Worm (Caenorhabditis elegans) whole organism, L3 larva: Measurements from ENCODE around the gene F16B12.6.

Experiments used
- R02D3.7 ChIP-seq: fragments of 150-350 bp; optimal IDR thresholded peaks from 2 replicates; lab custom pipeline; 2014; ENCODE audit warnings: missing biosample characterization, missing genetic modification characterization
- ZK546.5 ChIP-seq: sonication (generic microtip); optimal IDR thresholded peaks from 2 replicates; lab custom pipeline; 2017; ENCODE audit warnings: missing biosample characterization, missing genetic modification characterization
- aly-2 ChIP-seq: fragments of 150-350 bp; optimal IDR thresholded peaks from 2 replicates; lab custom pipeline; 2014; ENCODE audit warnings: missing biosample characterization, missing genetic modification characterization
- ama-1 ChIP-seq: fragments of 150-350 bp; optimal IDR thresholded peaks from 2 replicates; lab custom pipeline; 2018
- ceh-16 ChIP-seq: sonication (generic microtip); optimal IDR thresholded peaks from 2 replicates; lab custom pipeline; 2017; ENCODE audit warnings: missing biosample characterization, missing genetic modification characterization
- ceh-28 ChIP-seq: fragments of 150-350 bp; optimal IDR thresholded peaks from 2 replicates; lab custom pipeline; 2014; ENCODE audit warnings: missing biosample characterization, missing genetic modification reagents, missing genetic modification characterization
- ceh-82 ChIP-seq: fragments of 150-350 bp; optimal IDR thresholded peaks from 2 replicates; lab custom pipeline; 2014; ENCODE audit warnings: missing biosample characterization, missing genetic modification characterization
- ceh-9 ChIP-seq: sonication (generic microtip); optimal IDR thresholded peaks from 2 replicates; lab custom pipeline; 2018; ENCODE audit warnings: missing biosample characterization, missing genetic modification characterization
- daf-12 ChIP-seq: fragments of 150-350 bp; optimal IDR thresholded peaks from 2 replicates; lab custom pipeline; 2014; ENCODE audit warnings: missing biosample characterization, missing genetic modification reagents, missing genetic modification characterization
- egl-27 ChIP-seq: sonication (generic microtip); optimal IDR thresholded peaks from 4 replicates; lab custom pipeline; 2017; ENCODE audit warnings: missing biosample characterization, missing genetic modification reagents, missing genetic modification characterization
- egl-5 ChIP-seq: fragments of 150-350 bp; optimal IDR thresholded peaks from 2 replicates; lab custom pipeline; 2017; ENCODE audit warnings: missing biosample characterization, missing genetic modification reagents, missing genetic modification characterization, inconsistent platforms
- elt-1 ChIP-seq: fragments of 150-350 bp; optimal IDR thresholded peaks from 2 replicates; lab custom pipeline; 2014; ENCODE audit warnings: missing biosample characterization, missing genetic modification characterization
- elt-2 ChIP-seq: sonication (generic microtip); optimal IDR thresholded peaks from 2 replicates; lab custom pipeline; 2016; ENCODE audit warnings: missing genetic modification reagents, mild to moderate bottlenecking, missing genetic modification characterization, missing compliant biosample characterization
- elt-3 ChIP-seq, 3 experiments: fragments of 150-350 bp in 1 of 3; sonication (generic microtip) in 2 of 3; optimal IDR thresholded peaks; 2 replicates in 2 of 3; 4 replicates in 1 of 3; lab custom pipeline; 2014 to 2017; ENCODE audit warnings: missing biosample characterization in 3 of 3, missing genetic modification characterization in 3 of 3
- eor-1 ChIP-seq, 2 experiments: fragments of 150-350 bp; optimal IDR thresholded peaks; 2 replicates each; lab custom pipeline; 2014 to 2018; ENCODE audit warnings: missing biosample characterization in 2 of 2, missing genetic modification characterization in 2 of 2
- fkh-10 ChIP-seq: sonication (generic microtip); optimal IDR thresholded peaks from 2 replicates; lab custom pipeline; 2017; ENCODE audit warnings: missing biosample characterization, missing genetic modification reagents, missing genetic modification characterization
- fkh-2 ChIP-seq: fragments of 150-350 bp; optimal IDR thresholded peaks from 2 replicates; lab custom pipeline; 2014; ENCODE audit warnings: missing biosample characterization, missing genetic modification reagents, missing genetic modification characterization
- fos-1 ChIP-seq: fragments of 150-350 bp; optimal IDR thresholded peaks from 2 replicates; lab custom pipeline; 2014; ENCODE audit warnings: missing biosample characterization, missing genetic modification characterization
- hmg-11 ChIP-seq: sonication (generic microtip); optimal IDR thresholded peaks from 2 replicates; lab custom pipeline; 2016; ENCODE audit warnings: missing genetic modification characterization, missing compliant biosample characterization
- jun-1 ChIP-seq: fragments of 150-350 bp; optimal IDR thresholded peaks from 2 replicates; lab custom pipeline; 2014; ENCODE audit warnings: missing biosample characterization, missing genetic modification reagents, missing genetic modification characterization
- lin-15B ChIP-seq: fragments of 150-350 bp; optimal IDR thresholded peaks from 2 replicates; lab custom pipeline; 2014; ENCODE audit warnings: missing biosample characterization, missing genetic modification characterization
- lin-39 ChIP-seq: fragments of 150-350 bp; optimal IDR thresholded peaks from 2 replicates; lab custom pipeline; 2018; ENCODE audit warnings: missing biosample characterization, missing genetic modification reagents, missing genetic modification characterization
- lsy-12 ChIP-seq: sonication (generic microtip); optimal IDR thresholded peaks from 2 replicates; lab custom pipeline; 2016; ENCODE audit warnings: mild to moderate bottlenecking, missing genetic modification characterization, missing compliant biosample characterization
- mdl-1 ChIP-seq: fragments of 150-350 bp; optimal IDR thresholded peaks from 2 replicates; lab custom pipeline; 2014; ENCODE audit warnings: missing biosample characterization, missing genetic modification characterization
- mml-1 ChIP-seq: fragments of 150-350 bp; sonication (generic microtip); optimal IDR thresholded peaks from 3 replicates; lab custom pipeline; 2014; ENCODE audit warnings: missing biosample characterization, missing genetic modification characterization
- nfya-1 ChIP-seq: sonication (generic microtip); optimal IDR thresholded peaks from 2 replicates; lab custom pipeline; 2017; ENCODE audit warnings: missing genetic modification characterization, mild to moderate bottlenecking, missing compliant biosample characterization, antibody characterized with exemption, moderate library complexity; ENCODE audit not compliant: insufficient read depth
- nhr-11 ChIP-seq: fragments of 150-350 bp; optimal IDR thresholded peaks from 2 replicates; lab custom pipeline; 2014; ENCODE audit warnings: missing biosample characterization, missing genetic modification characterization
- nhr-12 ChIP-seq: fragments of 150-350 bp; optimal IDR thresholded peaks from 2 replicates; lab custom pipeline; 2014; ENCODE audit warnings: missing biosample characterization, missing genetic modification characterization
- nhr-23 ChIP-seq: fragments of 150-350 bp; optimal IDR thresholded peaks from 2 replicates; lab custom pipeline; 2014; ENCODE audit warnings: missing biosample characterization, missing genetic modification reagents, missing genetic modification characterization
- nhr-237 ChIP-seq: fragments of 150-350 bp; optimal IDR thresholded peaks from 2 replicates; lab custom pipeline; 2014; ENCODE audit warnings: missing biosample characterization, missing genetic modification characterization
- nhr-25 ChIP-seq: sonication (generic microtip); optimal IDR thresholded peaks from 2 replicates; lab custom pipeline; 2017; ENCODE audit warnings: missing biosample characterization, missing genetic modification characterization
- nhr-28 ChIP-seq: fragments of 150-350 bp; optimal IDR thresholded peaks from 2 replicates; lab custom pipeline; 2014; ENCODE audit warnings: missing biosample characterization, missing genetic modification characterization
- nhr-43 ChIP-seq: sonication (generic microtip); optimal IDR thresholded peaks from 2 replicates; lab custom pipeline; 2016; ENCODE audit warnings: mild to moderate bottlenecking, missing genetic modification characterization, missing compliant biosample characterization; ENCODE audit not compliant: poor library complexity, severe bottlenecking
- nhr-67 ChIP-seq: fragments of 150-350 bp; optimal IDR thresholded peaks from 2 replicates; lab custom pipeline; 2014; ENCODE audit warnings: missing biosample characterization, missing genetic modification characterization
- nhr-76 ChIP-seq: fragments of 150-350 bp; sonication (generic microtip); optimal IDR thresholded peaks from 5 replicates; lab custom pipeline; 2014; ENCODE audit warnings: missing biosample characterization, missing genetic modification characterization
- nhr-77 ChIP-seq: fragments of 150-350 bp; optimal IDR thresholded peaks from 2 replicates; lab custom pipeline; 2014; ENCODE audit warnings: missing biosample characterization, missing genetic modification characterization
- pha-4 ChIP-seq: fragments of 150-350 bp; optimal IDR thresholded peaks from 2 replicates; lab custom pipeline; 2014; ENCODE audit warnings: missing biosample characterization, missing genetic modification reagents, missing genetic modification characterization
- pqm-1 ChIP-seq: fragments of 150-350 bp; optimal IDR thresholded peaks from 2 replicates; lab custom pipeline; 2017; ENCODE audit warnings: missing biosample characterization, missing genetic modification characterization, inconsistent platforms
- sea-2 ChIP-seq: fragments of 150-350 bp; sonication (generic microtip); optimal IDR thresholded peaks from 4 replicates; lab custom pipeline; 2014; ENCODE audit warnings: missing biosample characterization, missing genetic modification reagents, missing genetic modification characterization
- skn-1 ChIP-seq: fragments of 150-350 bp; optimal IDR thresholded peaks from 2 replicates; lab custom pipeline; 2014; ENCODE audit warnings: missing biosample characterization, missing genetic modification characterization
- snpc-4 ChIP-seq: fragments of 150-350 bp; optimal IDR thresholded peaks from 2 replicates; lab custom pipeline; 2014; ENCODE audit warnings: missing biosample characterization, missing genetic modification characterization
- tbx-2 ChIP-seq: sonication (generic microtip); optimal IDR thresholded peaks from 2 replicates; lab custom pipeline; 2016; ENCODE audit warnings: mild to moderate bottlenecking, missing genetic modification characterization, missing compliant biosample characterization
- unc-39 ChIP-seq: sonication (generic microtip); optimal IDR thresholded peaks from 4 replicates; lab custom pipeline; 2017; ENCODE audit warnings: missing biosample characterization, missing genetic modification characterization
- unc-62 ChIP-seq: fragments of 150-350 bp; sonication (generic microtip); optimal IDR thresholded peaks from 4 replicates; lab custom pipeline; 2014; ENCODE audit warnings: missing biosample characterization, missing genetic modification reagents, missing genetic modification characterization
- zag-1 ChIP-seq: fragments of 150-350 bp; optimal IDR thresholded peaks from 2 replicates; lab custom pipeline; 2014; ENCODE audit warnings: missing biosample characterization, missing genetic modification characterization
- ztf-11 ChIP-seq: fragments of 150-350 bp; optimal IDR thresholded peaks from 2 replicates; lab custom pipeline; 2014; ENCODE audit warnings: missing biosample characterization, missing genetic modification characterization
- ztf-4 ChIP-seq: fragments of 150-350 bp; optimal IDR thresholded peaks from 2 replicates; lab custom pipeline; 2014; ENCODE audit warnings: missing biosample characterization, missing genetic modification characterization

The F16B12.6 gene

ce11 chrX:14145634-14146033, 43.5 kb downstream of the F16B12.6 start:
- TF ChIP-seq elt-2 (tag; lab: Kevin White, UChicago) (peak; percentile 1), pha-4 (tag; lab: Kevin White, UChicago) (peak; percentile 57), aly-2 (tag; lab: Kevin White, UChicago) (no peak), ama-1 (lab: Kevin White, UChicago) (no peak), nhr-28 (tag; lab: Kevin White, UChicago) (no peak), nhr-43 (tag; lab: Kevin White, UChicago) (no peak)
- TF ChIP-seq, all 47 proteins: peak for 2

- peak; percentile 4 for TF ChIP-seq ama-1 (lab: Kevin White, UChicago)
- peak; percentile 51 for TF ChIP-seq snpc-4 (tag; lab: Kevin White, UChicago)
- no peak for TF ChIP-seq fkh-10 (GFP tag; lab: Kevin White, UChicago)
- no peak for TF ChIP-seq ztf-4
- no peak for TF ChIP-seq nhr-77 (tag; lab: Kevin White, UChicago)
- no peak for TF ChIP-seq nhr-67 (tag; lab: Kevin White, UChicago)
- TF ChIP-seq nhr-76 (tag; lab: Kevin White, UChicago): no peak
- TF ChIP-seq nhr-25: peak; percentile 93
- peak; percentile 43 for TF ChIP-seq nhr-11 (tag; lab: Kevin White, UChicago)
- peak; percentile 81 for TF ChIP-seq skn-1 (tag; lab: Kevin White, UChicago)
- TF ChIP-seq mml-1 (tag; lab: Kevin White, UChicago): no peak
- TF ChIP-seq aly-2 (tag; lab: Kevin White, UChicago): no peak
- no peak for TF ChIP-seq elt-3 (tag; optimal IDR thresholded peaks at IDR 0.05; lab: Kevin White, UChicago)
- no peak for TF ChIP-seq egl-27 (tag; lab: Kevin White, UChicago)
- peak; percentile 56 for TF ChIP-seq unc-62 (GFP tag; lab: Kevin White, UChicago)
- no peak for TF ChIP-seq zag-1
- TF ChIP-seq ceh-28 (tag; lab: Kevin White, UChicago): peak; percentile 81
- no peak for TF ChIP-seq unc-39
- TF ChIP-seq daf-12 (tag; lab: Kevin White, UChicago): no peak
- no peak for TF ChIP-seq nhr-12 (tag; lab: Kevin White, UChicago)
- no peak for TF ChIP-seq mdl-1 (tag; lab: Kevin White, UChicago)
- peak; percentile 52 for TF ChIP-seq elt-2 (tag; lab: Kevin White, UChicago)
- TF ChIP-seq lin-15B (tag; lab: Kevin White, UChicago): peak; percentile 22
- no peak for TF ChIP-seq egl-5 (tag; lab: Kevin White, UChicago)
- no peak for TF ChIP-seq nhr-237
- TF ChIP-seq ZK546.5 (tag; lab: Kevin White, UChicago): no peak
- TF ChIP-seq ceh-82 (tag; lab: Kevin White, UChicago): no peak
- TF ChIP-seq fkh-2 (tag; lab: Kevin White, UChicago): no peak
- TF ChIP-seq hmg-11 (tag; lab: Kevin White, UChicago): peak; percentile 78
- peak; percentile 88 for TF ChIP-seq nfya-1 (tag; lab: Kevin White, UChicago)
- TF ChIP-seq ceh-9: no peak
- no peak for TF ChIP-seq R02D3.7 (tag; lab: Kevin White, UChicago)
- TF ChIP-seq nhr-23: peak; percentile 86
- TF ChIP-seq tbx-2 (tag; lab: Kevin White, UChicago): peak; percentile 47
- no peak for TF ChIP-seq lsy-12
- TF ChIP-seq eor-1 (tag; optimal IDR thresholded peaks at IDR 0.05; lab: Kevin White, UChicago): peak in 1 of 2 experiments; percentile 47
- no peak for TF ChIP-seq fos-1 (tag; lab: Kevin White, UChicago)
- TF ChIP-seq jun-1 (tag; lab: Kevin White, UChicago): peak; percentile 80
- peak; percentile 23 for TF ChIP-seq sea-2
- TF ChIP-seq pqm-1 (tag; lab: Kevin White, UChicago): peak; percentile 53
- TF ChIP-seq lin-39 (tag; lab: Kevin White, UChicago): peak; percentile 88
- TF ChIP-seq nhr-43 (tag; lab: Kevin White, UChicago): peak; percentile 56
- peak; percentile 97 for TF ChIP-seq pha-4 (tag; lab: Kevin White, UChicago)
- TF ChIP-seq ceh-16 (tag; lab: Kevin White, UChicago): no peak
- no peak for TF ChIP-seq nhr-28 (tag; lab: Kevin White, UChicago)
- peak; percentile 27 for TF ChIP-seq elt-1 (tag; lab: Kevin White, UChicago)
- no peak for TF ChIP-seq ztf-11 (tag; lab: Kevin White, UChicago)
These were observed 44.6 kb downstream of the F16B12.6 start for ce11 chrX:14146740-14147140.
